Worm (Caenorhabditis elegans): ENCODE results near the gene F26F4.9.

ce11 chrIII:4879445-4879844 lies 32.9 kb downstream of the F26F4.9 start, which contains the start of gene C35D10.1:
- no peak for TF ChIP-seq mep-1 (tag; optimal IDR thresholded peaks at IDR 0.05)
- TF ChIP-seq unc-62 (GFP tag; optimal IDR thresholded peaks at IDR 0.05): no peak
- TF ChIP-seq nhr-28 (tag; optimal IDR thresholded peaks at IDR 0.05): no peak
- no peak for TF ChIP-seq blmp-1 (tag; optimal IDR thresholded peaks at IDR 0.05)
- TF ChIP-seq pha-4 (tag; optimal IDR thresholded peaks at IDR 0.05): no peak
- TF ChIP-seq ham-2 (GFP tag; optimal IDR thresholded peaks at IDR 0.05): no peak
- TF ChIP-seq cnd-1 (tag; optimal IDR thresholded peaks at IDR 0.05): no peak
- TF ChIP-seq ceh-39 (tag; optimal IDR thresholded peaks at IDR 0.05): no peak
- TF ChIP-seq nhr-76 (tag; optimal IDR thresholded peaks at IDR 0.05): no peak
- no peak for TF ChIP-seq bed-3 (GFP tag; optimal IDR thresholded peaks at IDR 0.05)

Measured in whole organism, mixed stage, embryonic.